Worm (Caenorhabditis elegans): ENCODE data around the gene Y57A10A.27.

Y57A10A.27 gene

ce11 chrII:12296591-12296990 lies 21.7 kb upstream of the Y57A10A.27 start:
- TF ChIP-seq cog-1 (tag; optimal IDR thresholded peaks at IDR 0.05) (no peak), ztf-23 (GFP tag; IDR thresholded peaks at IDR 0.05) (no peak), klf-2 (GFP tag; conservative IDR thresholded peaks at IDR 0.05) (no peak), T22C8.4 (GFP tag; IDR thresholded peaks at IDR 0.05) (no peak), med-1 (GFP tag; optimal IDR thresholded peaks at IDR 0.05; ENCODE audit: insufficient read depth) (no peak), ref-1 (GFP tag; conservative IDR thresholded peaks at IDR 0.05) (no peak)

- TF ChIP-seq med-1 (GFP tag; optimal IDR thresholded peaks at IDR 0.05; ENCODE audit: insufficient read depth): no peak
- TF ChIP-seq ztf-29 (GFP tag; IDR thresholded peaks at IDR 0.05): no peak
- no peak for TF ChIP-seq ztf-23 (GFP tag; IDR thresholded peaks at IDR 0.05)
- no peak for TF ChIP-seq tab-1 (GFP tag; IDR thresholded peaks at IDR 0.05)
Observed at ce11 chrII:12289085-12289484, 14.2 kb upstream of the Y57A10A.27 start, which contains the start of gene Y57A10A.31. Gene Y57A10A.31, plus strand, starts transcription at chrII:12289385.

ce11 chrII:12284045-12284444 lies 9.2 kb upstream of the Y57A10A.27 start:
- TF ChIP-seq ztf-23 (GFP tag; IDR thresholded peaks at IDR 0.05): no peak
- no peak for TF ChIP-seq flt-1 (GFP tag; IDR thresholded peaks at IDR 0.05)
- no peak for TF ChIP-seq klf-2 (GFP tag; conservative IDR thresholded peaks at IDR 0.05)
- TF ChIP-seq cog-1 (tag; optimal IDR thresholded peaks at IDR 0.05): no peak
- no peak for TF ChIP-seq tab-1 (GFP tag; IDR thresholded peaks at IDR 0.05)
- TF ChIP-seq T22C8.4 (GFP tag; IDR thresholded peaks at IDR 0.05): no peak
- no peak for TF ChIP-seq ref-1 (GFP tag; conservative IDR thresholded peaks at IDR 0.05)
- no peak for TF ChIP-seq ztf-29 (GFP tag; IDR thresholded peaks at IDR 0.05)
- no peak for TF ChIP-seq med-1 (GFP tag; optimal IDR thresholded peaks at IDR 0.05; ENCODE audit: insufficient read depth)

- no peak for TF ChIP-seq ztf-23 (GFP tag; IDR thresholded peaks at IDR 0.05)
- TF ChIP-seq T22C8.4 (GFP tag; IDR thresholded peaks at IDR 0.05): no peak
- no peak for TF ChIP-seq ztf-29 (GFP tag; IDR thresholded peaks at IDR 0.05)
- TF ChIP-seq klf-2 (GFP tag; conservative IDR thresholded peaks at IDR 0.05): no peak
- no peak for TF ChIP-seq tab-1 (GFP tag; IDR thresholded peaks at IDR 0.05)
- no peak for TF ChIP-seq cog-1 (tag; optimal IDR thresholded peaks at IDR 0.05)
- TF ChIP-seq med-1 (GFP tag; optimal IDR thresholded peaks at IDR 0.05; ENCODE audit: insufficient read depth): no peak
- no peak for TF ChIP-seq ref-1 (GFP tag; conservative IDR thresholded peaks at IDR 0.05)
- no peak for TF ChIP-seq flt-1 (GFP tag; IDR thresholded peaks at IDR 0.05)
Observed at ce11 chrII:12280360-12280759, 5.5 kb upstream of the Y57A10A.27 start, which contains the start of gene ife-5. Gene ife-5, plus strand, starts transcription at chrII:12280660.

ce11 chrII:12279259-12279658 lies 4.4 kb upstream of the Y57A10A.27 start, which contains the start of the genes tric-1B.2 and Y57A10A.29:
Gene tric-1B.2, minus strand, starts transcription at chrII:12279387.
Gene Y57A10A.29, plus strand, starts transcription at chrII:12279561.
- TF ChIP-seq ztf-29 (GFP tag; IDR thresholded peaks at IDR 0.05) (no peak), ztf-23 (GFP tag; IDR thresholded peaks at IDR 0.05) (no peak), ref-1 (GFP tag; conservative IDR thresholded peaks at IDR 0.05) (no peak), med-1 (GFP tag; optimal IDR thresholded peaks at IDR 0.05; ENCODE audit: insufficient read depth) (no peak), tab-1 (GFP tag; IDR thresholded peaks at IDR 0.05) (no peak), flt-1 (GFP tag; IDR thresholded peaks at IDR 0.05) (no peak), T22C8.4 (GFP tag; IDR thresholded peaks at IDR 0.05) (no peak), klf-2 (GFP tag; conservative IDR thresholded peaks at IDR 0.05) (no peak), cog-1 (tag; optimal IDR thresholded peaks at IDR 0.05) (no peak)

ce11 chrII:12278602-12279001 lies 3.8 kb upstream of the Y57A10A.27 start:
- no peak for TF ChIP-seq T22C8.4 (GFP tag; IDR thresholded peaks at IDR 0.05)
- TF ChIP-seq ztf-23 (GFP tag; IDR thresholded peaks at IDR 0.05): no peak
- TF ChIP-seq tab-1 (GFP tag; IDR thresholded peaks at IDR 0.05): no peak

- TF ChIP-seq T22C8.4 (GFP tag; IDR thresholded peaks at IDR 0.05) (no peak), tab-1 (GFP tag; IDR thresholded peaks at IDR 0.05) (no peak), ztf-29 (GFP tag; IDR thresholded peaks at IDR 0.05) (no peak), med-1 (GFP tag; optimal IDR thresholded peaks at IDR 0.05; ENCODE audit: insufficient read depth) (no peak), ref-1 (GFP tag; conservative IDR thresholded peaks at IDR 0.05) (no peak), cog-1 (tag; optimal IDR thresholded peaks at IDR 0.05) (no peak), klf-2 (GFP tag; conservative IDR thresholded peaks at IDR 0.05) (no peak), flt-1 (GFP tag; IDR thresholded peaks at IDR 0.05) (no peak), ztf-23 (GFP tag; IDR thresholded peaks at IDR 0.05) (no peak)
Observed at ce11 chrII:12268857-12269256, 6.0 kb downstream of the Y57A10A.27 start.

- TF ChIP-seq ref-1 (GFP tag; conservative IDR thresholded peaks at IDR 0.05) (no peak), flt-1 (GFP tag; IDR thresholded peaks at IDR 0.05) (no peak), cog-1 (tag; optimal IDR thresholded peaks at IDR 0.05) (no peak), ztf-23 (GFP tag; IDR thresholded peaks at IDR 0.05) (no peak), klf-2 (GFP tag; conservative IDR thresholded peaks at IDR 0.05) (no peak), ztf-29 (GFP tag; IDR thresholded peaks at IDR 0.05) (no peak), T22C8.4 (GFP tag; IDR thresholded peaks at IDR 0.05) (no peak), med-1 (GFP tag; optimal IDR thresholded peaks at IDR 0.05; ENCODE audit: insufficient read depth) (no peak), tab-1 (GFP tag; IDR thresholded peaks at IDR 0.05) (no peak)
Observed at ce11 chrII:12266797-12267196, 8.0 kb downstream of the Y57A10A.27 start.

ce11 chrII:12266145-12266544 lies 8.7 kb downstream of the Y57A10A.27 start, which contains the start of gene tric-1B.1:
Gene tric-1B.1, minus strand, starts transcription at chrII:12266245.
- TF ChIP-seq cog-1 (tag; optimal IDR thresholded peaks at IDR 0.05) (no peak), flt-1 (GFP tag; IDR thresholded peaks at IDR 0.05) (no peak), tab-1 (GFP tag; IDR thresholded peaks at IDR 0.05) (no peak), ref-1 (GFP tag; conservative IDR thresholded peaks at IDR 0.05) (no peak)

ce11 chrII:12264847-12265246 lies 10.0 kb downstream of the Y57A10A.27 start:
- no peak for TF ChIP-seq ref-1 (GFP tag; conservative IDR thresholded peaks at IDR 0.05)
- no peak for TF ChIP-seq klf-2 (GFP tag; conservative IDR thresholded peaks at IDR 0.05)

Data from whole organism, midembryonic.